Worm (Caenorhabditis elegans) whole organism, mixed stage, embryonic: Measurements from ENCODE around the gene Y70C5B.2.

ENCODE experiments used
- bed-3 ChIP-seq: fragments of 200-800 bp; sonication (Bioruptor generic); optimal IDR thresholded peaks from 3 replicates; lab custom pipeline; 2018; ENCODE audit warnings: mild to moderate bottlenecking, missing genetic modification characterization, moderate library complexity, missing compliant biosample characterization
- lsy-2 ChIP-seq: fragments of 150-350 bp; optimal IDR thresholded peaks from 2 replicates; lab custom pipeline; 2014; ENCODE audit warnings: missing biosample characterization, missing genetic modification characterization
- nhr-76 ChIP-seq: sonication (generic microtip); optimal IDR thresholded peaks from 2 replicates; lab custom pipeline; 2017; ENCODE audit warnings: missing biosample characterization, missing genetic modification characterization
- ztf-11 ChIP-seq: fragments of 150-350 bp; optimal IDR thresholded peaks from 2 replicates; lab custom pipeline; 2014; ENCODE audit warnings: missing biosample characterization, missing genetic modification characterization

ce11 chrV:16628991-16629390 lies 31.7 kb downstream of the Y70C5B.2 start, which contains the start of gene W06G6.2:
- TF ChIP-seq bed-3 (GFP tag; lab: Kevin White, UChicago) (no peak), lsy-2 (tag; lab: Kevin White, UChicago) (no peak), ztf-11 (no peak), nhr-76 (tag; lab: Kevin White, UChicago) (no peak)
